Fruit fly (Drosophila melanogaster) whole organism, pupa: ENCODE results near the gene CG42728.

Source experiments
- CG10348 ChIP-seq: fragments of 200-800 bp; sonication (Bioruptor generic); IDR thresholded peaks from 2 replicates; pipeline ENCODE4 v1.3.6; 2022; ENCODE audit warnings: missing biosample characterization, missing genetic modification characterization
- CG14655 ChIP-seq: fragments of 200-800 bp; sonication (Bioruptor generic); optimal IDR thresholded peaks from 3 replicates; lab custom pipeline; 2017; ENCODE audit warnings: mild to moderate bottlenecking, missing biosample characterization, missing genetic modification reagents, missing genetic modification characterization
- CG32121 ChIP-seq: fragments of 200-800 bp; sonication (Bioruptor generic); IDR thresholded peaks from 2 replicates; pipeline ENCODE4 v1.3.6; 2022; ENCODE audit warnings: missing biosample characterization, missing genetic modification characterization
- CG4496 ChIP-seq: fragments of 200-800 bp; sonication (Bioruptor generic); IDR thresholded peaks from 3 replicates; pipeline ENCODE4 v1.3.6; 2022; ENCODE audit warnings: missing biosample characterization, missing genetic modification characterization
- CG8159 ChIP-seq: fragments of 200-800 bp; sonication (Bioruptor generic); optimal IDR thresholded peaks from 3 replicates; lab custom pipeline; 2018; ENCODE audit warnings: missing biosample characterization, mild to moderate bottlenecking, missing genetic modification characterization, moderate library complexity
- CG8301 ChIP-seq: fragments of 200-800 bp; sonication (Bioruptor generic); optimal IDR thresholded peaks from 2 replicates; lab custom pipeline; 2018; ENCODE audit warnings: missing biosample characterization, mild to moderate bottlenecking, missing genetic modification characterization
- CG9948 ChIP-seq: fragments of 200-800 bp; sonication (Bioruptor generic); optimal IDR thresholded peaks from 2 replicates; lab custom pipeline; 2018; ENCODE audit warnings: missing biosample characterization, mild to moderate bottlenecking, missing genetic modification characterization, moderate library complexity
- Ets98B ChIP-seq: fragments of 200-800 bp; sonication (Bioruptor generic); IDR thresholded peaks from 2 replicates; pipeline ENCODE4 v1.3.6; 2022; ENCODE audit warnings: missing biosample characterization, missing genetic modification characterization
- Pif1B ChIP-seq: fragments of 200-800 bp; sonication (Bioruptor generic); optimal IDR thresholded peaks from 3 replicates; lab custom pipeline; 2016; ENCODE audit warnings: missing biosample characterization, missing genetic modification characterization
- Snoo ChIP-seq: fragments of 200-800 bp; sonication (Bioruptor generic); optimal IDR thresholded peaks from 3 replicates; lab custom pipeline; 2017; ENCODE audit warnings: missing biosample characterization, mild to moderate bottlenecking, missing genetic modification characterization, inconsistent platforms
- rn ChIP-seq: fragments of 200-800 bp; sonication (Bioruptor generic); IDR thresholded peaks from 2 replicates; pipeline ENCODE4 v1.3.6; 2022; ENCODE audit warnings: missing biosample characterization, missing genetic modification characterization

DNA sequence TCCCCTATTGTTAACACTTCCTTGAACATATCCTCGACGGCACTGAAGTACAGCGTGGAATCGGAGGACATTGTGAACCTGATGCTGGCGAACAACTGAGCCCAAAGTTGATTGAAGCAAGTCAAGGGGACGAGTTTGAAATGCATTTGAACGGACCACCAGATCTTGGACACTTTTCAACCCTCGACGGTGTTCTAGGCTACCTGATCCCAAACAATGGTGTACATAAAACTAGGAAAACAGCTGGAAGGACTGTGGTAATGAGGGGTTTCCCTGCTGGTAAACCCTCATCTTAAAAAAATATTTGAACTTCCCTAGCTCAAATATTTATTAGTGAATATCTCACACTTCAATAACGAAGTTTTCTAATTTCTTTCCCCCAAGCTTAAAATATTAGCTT is 11.0 kb downstream of the CG42728 start, which contains the start of gene CG13454:
- no peak for TF ChIP-seq CG10348 (GFP tag; lab: Robert Waterston, UW)
- TF ChIP-seq Pif1B (GFP tag; lab: Kevin White, UChicago): no peak
- no peak for TF ChIP-seq CG14655 (GFP tag; lab: Kevin White, UChicago)
- TF ChIP-seq CG9948: no peak
- TF ChIP-seq CG8301 (tag; lab: Kevin White, UChicago): no peak
- no peak for TF ChIP-seq CG32121 (GFP tag; lab: Robert Waterston, UW)
- TF ChIP-seq Snoo (tag; lab: Kevin White, UChicago): no peak
- TF ChIP-seq Ets98B (GFP tag; lab: Robert Waterston, UW): no peak
- no peak for TF ChIP-seq CG8159 (tag; lab: Kevin White, UChicago)
- TF ChIP-seq CG4496 (GFP tag; lab: Robert Waterston, UW): no peak
- TF ChIP-seq rn (GFP tag; lab: Robert Waterston, UW): no peak
